Worm (Caenorhabditis elegans) whole organism, L2 larva: Measurements from ENCODE around the gene F17E9.16.

ENCODE experiments used
- C34F6.9 ChIP-seq: fragments of 150-350 bp; optimal IDR thresholded peaks from 2 replicates; lab custom pipeline; 2014; ENCODE audit warnings: missing biosample characterization, missing genetic modification characterization
- F13H6.1 ChIP-seq: sonication (generic microtip); optimal IDR thresholded peaks from 2 replicates; lab custom pipeline; 2016; ENCODE audit warnings: missing genetic modification characterization, missing compliant biosample characterization
- R02D3.7 ChIP-seq: fragments of 150-350 bp; optimal IDR thresholded peaks from 2 replicates; lab custom pipeline; 2014; ENCODE audit warnings: missing biosample characterization, missing genetic modification characterization
- Y55F3AM.14 ChIP-seq: fragments of 200-800 bp; sonication (Bioruptor generic); optimal IDR thresholded peaks from 2 replicates; lab custom pipeline; 2018; ENCODE audit warnings: mild to moderate bottlenecking, missing genetic modification characterization, missing compliant biosample characterization
- ZK546.5 ChIP-seq: sonication (generic microtip); optimal IDR thresholded peaks from 2 replicates; lab custom pipeline; 2017; ENCODE audit warnings: missing biosample characterization, missing genetic modification characterization
- alr-1 ChIP-seq: fragments of 150-350 bp; optimal IDR thresholded peaks from 2 replicates; lab custom pipeline; 2014; ENCODE audit warnings: missing biosample characterization, missing genetic modification characterization
- ama-1 ChIP-seq: fragments of 150-350 bp; optimal IDR thresholded peaks from 2 replicates; lab custom pipeline; 2018; ENCODE audit warnings: inconsistent platforms
- ceh-16 ChIP-seq: fragments of 150-350 bp; optimal IDR thresholded peaks from 2 replicates; lab custom pipeline; 2014; ENCODE audit warnings: missing biosample characterization, missing genetic modification characterization
- ceh-82 ChIP-seq: fragments of 150-350 bp; optimal IDR thresholded peaks from 2 replicates; lab custom pipeline; 2014; ENCODE audit warnings: missing biosample characterization, missing genetic modification characterization
- crh-2 ChIP-seq: sonication (generic microtip); optimal IDR thresholded peaks from 2 replicates; lab custom pipeline; 2017; ENCODE audit warnings: missing biosample characterization, missing genetic modification characterization
- elt-1 ChIP-seq: fragments of 150-350 bp; optimal IDR thresholded peaks from 2 replicates; lab custom pipeline; 2014; ENCODE audit warnings: missing biosample characterization, missing genetic modification characterization
- lin-11 ChIP-seq: fragments of 150-350 bp; sonication (generic microtip); optimal IDR thresholded peaks from 2 replicates; lab custom pipeline; 2014; ENCODE audit warnings: missing biosample characterization, missing genetic modification characterization, inconsistent platforms, mixed read lengths
- lin-13 ChIP-seq: fragments of 150-350 bp; optimal IDR thresholded peaks from 2 replicates; lab custom pipeline; 2014; ENCODE audit warnings: missing biosample characterization, missing genetic modification reagents, missing genetic modification characterization
- lsy-2 ChIP-seq, 2 experiments: fragments of 150-350 bp in 1 of 2; sonication (generic microtip) in 1 of 2; optimal IDR thresholded peaks; 2 replicates each; lab custom pipeline; 2014 to 2017; ENCODE audit warnings: missing biosample characterization in 2 of 2, missing genetic modification characterization in 2 of 2
- mab-5 ChIP-seq: fragments of 150-350 bp; optimal IDR thresholded peaks from 2 replicates; lab custom pipeline; 2014; ENCODE audit warnings: missing biosample characterization, missing genetic modification characterization
- mbf-1 ChIP-seq: sonication (generic microtip); optimal IDR thresholded peaks from 2 replicates; lab custom pipeline; 2017; ENCODE audit warnings: missing biosample characterization, missing genetic modification characterization
- mdl-1 ChIP-seq, 2 experiments: fragments of 150-350 bp in 1 of 2; sonication (generic microtip) in 1 of 2; optimal IDR thresholded peaks; 2 replicates each; lab custom pipeline; 2017; ENCODE audit warnings: missing biosample characterization in 2 of 2, missing genetic modification characterization in 2 of 2
- nhr-10 ChIP-seq: sonication (generic microtip); optimal IDR thresholded peaks from 2 replicates; lab custom pipeline; 2017; ENCODE audit warnings: missing biosample characterization, missing genetic modification characterization
- nhr-11 ChIP-seq: fragments of 150-350 bp; optimal IDR thresholded peaks from 2 replicates; lab custom pipeline; 2014; ENCODE audit warnings: missing biosample characterization, missing genetic modification characterization
- nhr-129 ChIP-seq: fragments of 150-350 bp; optimal IDR thresholded peaks from 2 replicates; lab custom pipeline; 2014; ENCODE audit warnings: missing biosample characterization, missing genetic modification characterization
- nhr-21 ChIP-seq: fragments of 150-350 bp; optimal IDR thresholded peaks from 2 replicates; lab custom pipeline; 2014; ENCODE audit warnings: missing biosample characterization, missing genetic modification characterization
- nhr-23 ChIP-seq: fragments of 150-350 bp; optimal IDR thresholded peaks from 2 replicates; lab custom pipeline; 2014; ENCODE audit warnings: missing biosample characterization, missing genetic modification reagents, missing genetic modification characterization
- nhr-6 ChIP-seq: fragments of 150-350 bp; optimal IDR thresholded peaks from 2 replicates; lab custom pipeline; 2014; ENCODE audit warnings: missing biosample characterization, missing genetic modification characterization
- nhr-77 ChIP-seq: fragments of 150-350 bp; optimal IDR thresholded peaks from 2 replicates; lab custom pipeline; 2014; ENCODE audit warnings: missing biosample characterization, missing genetic modification characterization
- peb-1 ChIP-seq: fragments of 150-350 bp; optimal IDR thresholded peaks from 2 replicates; lab custom pipeline; 2014; ENCODE audit warnings: missing biosample characterization, missing genetic modification characterization
- sem-4 ChIP-seq: fragments of 150-350 bp; optimal IDR thresholded peaks from 2 replicates; lab custom pipeline; 2014; ENCODE audit warnings: missing biosample characterization, missing genetic modification reagents, missing genetic modification characterization
- skn-1 ChIP-seq: sonication (generic microtip); optimal IDR thresholded peaks from 2 replicates; lab custom pipeline; 2017; ENCODE audit warnings: missing biosample characterization, missing genetic modification characterization
- sma-3 ChIP-seq: sonication (generic microtip); optimal IDR thresholded peaks from 2 replicates; lab custom pipeline; 2016; ENCODE audit warnings: missing genetic modification reagents, missing genetic modification characterization, missing compliant biosample characterization
- snpc-4 ChIP-seq: fragments of 150-350 bp; optimal IDR thresholded peaks from 2 replicates; lab custom pipeline; 2014; ENCODE audit warnings: missing biosample characterization, missing genetic modification characterization
- unc-39 ChIP-seq: fragments of 150-350 bp; optimal IDR thresholded peaks from 2 replicates; lab custom pipeline; 2014; ENCODE audit warnings: missing biosample characterization, missing genetic modification characterization
- unc-55 ChIP-seq: fragments of 150-350 bp; sonication (generic microtip); optimal IDR thresholded peaks from 3 replicates; lab custom pipeline; 2014; ENCODE audit warnings: missing biosample characterization, missing genetic modification reagents, missing genetic modification characterization
- unc-62 ChIP-seq: fragments of 150-350 bp; optimal IDR thresholded peaks from 2 replicates; lab custom pipeline; 2014; ENCODE audit warnings: missing biosample characterization, missing genetic modification reagents, missing genetic modification characterization
- ztf-1 ChIP-seq: fragments of 200-800 bp; sonication (Bioruptor generic); conservative IDR thresholded peaks from 2 replicates; pipeline ENCODE4 v1.3.6; 2022; ENCODE audit warnings: missing genetic modification characterization, missing compliant biosample characterization
- ztf-4 ChIP-seq: fragments of 150-350 bp; optimal IDR thresholded peaks from 2 replicates; lab custom pipeline; 2014; ENCODE audit warnings: missing biosample characterization, missing genetic modification characterization

F17E9.16 gene

DNA sequence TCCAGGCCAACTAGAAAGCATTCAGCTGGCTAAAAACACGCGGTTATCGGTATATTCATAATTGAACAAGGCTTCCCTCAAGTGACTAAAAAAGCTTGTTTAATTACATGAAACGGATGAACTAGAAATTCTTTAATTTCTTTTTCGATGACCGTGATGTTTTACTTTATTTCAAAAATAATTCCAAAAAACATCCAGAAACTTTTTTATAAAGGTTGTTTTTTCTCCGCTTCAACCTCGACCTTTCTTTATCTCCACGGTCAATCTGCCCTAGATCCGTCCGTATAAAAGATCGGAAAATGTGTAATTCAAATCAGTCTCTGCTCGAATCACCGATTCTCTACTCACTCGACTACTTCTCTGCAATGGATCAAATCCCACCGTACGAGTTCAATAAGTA is 6.6 kb upstream of the F17E9.16 start, which contains the start of gene F17E9.5:
TSS of gene F17E9.5 (plus strand) at position 301 of the 400 bp plus-strand sequence.
- TF ChIP-seq unc-39 (tag; lab: Kevin White, UChicago), result no peak

ce11 chrIV:8347051-8347450 is 5.1 kb upstream of the F17E9.16 start, which contains the start of the genes F17E9.18 and F17E9.15:
Gene F17E9.18 (minus strand): TSS chrIV:8347151.
Gene F17E9.15 (plus strand): TSS chrIV:8347418.
- TF ChIP-seq lin-13 (GFP tag; lab: Kevin White, UChicago) (no peak), ceh-82 (tag; lab: Kevin White, UChicago) (no peak), snpc-4 (tag; lab: Kevin White, UChicago) (no peak), mdl-1 (tag; optimal IDR thresholded peaks at IDR 0.05; lab: Kevin White, UChicago) (no peak), nhr-6 (tag; lab: Kevin White, UChicago) (no peak), ama-1 (lab: Kevin White, UChicago) (no peak), unc-62 (no peak), skn-1 (tag; lab: Kevin White, UChicago) (no peak), ztf-1 (GFP tag; lab: Robert Waterston, UW) (no peak), alr-1 (no peak), ceh-16 (tag; lab: Kevin White, UChicago) (no peak), nhr-77 (tag; lab: Kevin White, UChicago) (no peak), lin-11 (tag; lab: Kevin White, UChicago) (no peak), R02D3.7 (tag; lab: Kevin White, UChicago) (no peak)

DNA sequence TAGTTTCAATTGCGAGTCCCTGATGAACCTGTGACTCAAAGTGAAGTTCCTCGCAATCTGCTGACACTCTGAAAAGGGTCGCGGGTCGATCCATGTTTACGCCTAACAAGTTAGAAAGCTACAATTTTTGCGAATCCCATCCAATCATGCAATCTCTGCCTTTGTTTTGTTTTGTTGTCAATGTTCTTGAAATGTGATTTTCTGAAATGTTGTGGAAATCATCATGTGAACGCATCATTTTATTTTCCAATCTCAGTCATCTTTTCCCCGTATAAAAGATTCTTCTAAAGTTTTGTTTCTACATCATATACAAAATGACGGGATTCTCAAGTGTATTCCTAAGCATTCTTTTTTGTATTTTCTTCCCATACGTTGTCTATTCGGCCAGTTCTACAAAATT is 4.1 kb upstream of the F17E9.16 start, which contains the start of gene F17E9.4:
TSS of gene F17E9.4 (plus strand) at position 301 of the 400 bp plus-strand sequence.
- TF ChIP-seq nhr-129 (tag; lab: Kevin White, UChicago) (no peak), nhr-10 (tag; lab: Kevin White, UChicago) (no peak), mbf-1 (tag; lab: Kevin White, UChicago) (no peak), C34F6.9 (no peak), nhr-11 (no peak), mdl-1 (tag; optimal IDR thresholded peaks at IDR 0.05; lab: Kevin White, UChicago) (no peak), ZK546.5 (tag; lab: Kevin White, UChicago) (no peak), lsy-2 (tag; optimal IDR thresholded peaks at IDR 0.05; lab: Kevin White, UChicago) (no peak), unc-62 (no peak)

ce11 chrIV:8354572-8354971 is 2.4 kb downstream of the F17E9.16 start, which contains the start of gene F17E9.3:
Gene F17E9.3 (plus strand): TSS chrIV:8354872.
- TF ChIP-seq Y55F3AM.14 (no peak), sma-3 (GFP tag; lab: Kevin White, UChicago) (no peak)

- TF ChIP-seq nhr-23 (tag; lab: Kevin White, UChicago) (no peak), unc-55 (GFP tag; lab: Kevin White, UChicago) (no peak), peb-1 (no peak), unc-39 (tag; lab: Kevin White, UChicago) (no peak), C34F6.9 (no peak), mab-5 (tag; lab: Kevin White, UChicago) (no peak), nhr-21 (tag; lab: Kevin White, UChicago) (no peak)
These were observed 3.5 kb downstream of the F17E9.16 start, which contains the start of the genes F17E9.2 and col-116 for ce11 chrIV:8355592-8355991. Gene F17E9.2 (plus strand): TSS chrIV:8355892. Gene col-116 (plus strand): TSS chrIV:8355906.

- no peak for TF ChIP-seq ztf-4
- TF ChIP-seq F13H6.1 (tag; lab: Kevin White, UChicago), result no peak
- TF ChIP-seq alr-1, result no peak
- no peak for TF ChIP-seq peb-1
- no peak for TF ChIP-seq sem-4
- TF ChIP-seq nhr-10 (tag; lab: Kevin White, UChicago), result no peak
- no peak for TF ChIP-seq crh-2 (tag; lab: Kevin White, UChicago)
- TF ChIP-seq sma-3 (GFP tag; lab: Kevin White, UChicago), result no peak
- TF ChIP-seq R02D3.7 (tag; lab: Kevin White, UChicago), result no peak
- TF ChIP-seq lin-13 (GFP tag; lab: Kevin White, UChicago), result no peak
- TF ChIP-seq nhr-21 (tag; lab: Kevin White, UChicago), result no peak
- no peak for TF ChIP-seq elt-1
These were observed 5.2 kb downstream of the F17E9.16 start for ce11 chrIV:8357299-8357698.
